Worm (Caenorhabditis elegans): ENCODE data around the gene F40G9.14.

F40G9.14 gene

DNA sequence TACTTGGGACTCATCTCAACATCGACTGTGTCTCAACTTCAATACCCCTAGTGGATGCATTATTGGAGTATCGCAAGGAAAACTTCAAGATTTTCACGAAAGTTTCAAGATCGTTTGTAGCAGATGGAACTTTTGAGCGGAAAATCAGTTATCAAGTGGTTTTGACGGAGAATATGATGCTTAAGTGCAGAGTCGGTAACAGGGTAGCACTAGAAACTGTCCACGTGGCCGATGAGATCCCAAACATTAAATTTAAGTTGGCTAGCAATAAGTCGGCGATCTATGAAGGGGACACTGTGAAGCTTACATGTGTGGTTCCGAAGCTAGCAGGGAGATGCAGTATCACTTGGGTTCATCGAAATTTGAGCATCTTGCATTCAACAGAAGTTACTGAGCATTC lies 18.5 kb downstream of the F40G9.14 start:
- TF ChIP-seq F23B12.7 (tag; optimal IDR thresholded peaks at IDR 0.05; ENCODE audit: insufficient read depth) (no peak), lin-35 (GFP tag; optimal IDR thresholded peaks at IDR 0.05) (no peak), B0336.3 (GFP tag; IDR thresholded peaks at IDR 0.05) (no peak), B0035.1 (tag; optimal IDR thresholded peaks at IDR 0.05) (no peak), nfya-1 (tag; optimal IDR thresholded peaks at IDR 0.05; ENCODE audit: borderline replicate concordance, insufficient read depth) (no peak), K12H6.12 (tag; optimal IDR thresholded peaks at IDR 0.05) (no peak), madf-3 (GFP tag; IDR thresholded peaks at IDR 0.05) (0 out of 2 replicates have a peak, but pooled peaks have one; percentile 39)

DNA sequence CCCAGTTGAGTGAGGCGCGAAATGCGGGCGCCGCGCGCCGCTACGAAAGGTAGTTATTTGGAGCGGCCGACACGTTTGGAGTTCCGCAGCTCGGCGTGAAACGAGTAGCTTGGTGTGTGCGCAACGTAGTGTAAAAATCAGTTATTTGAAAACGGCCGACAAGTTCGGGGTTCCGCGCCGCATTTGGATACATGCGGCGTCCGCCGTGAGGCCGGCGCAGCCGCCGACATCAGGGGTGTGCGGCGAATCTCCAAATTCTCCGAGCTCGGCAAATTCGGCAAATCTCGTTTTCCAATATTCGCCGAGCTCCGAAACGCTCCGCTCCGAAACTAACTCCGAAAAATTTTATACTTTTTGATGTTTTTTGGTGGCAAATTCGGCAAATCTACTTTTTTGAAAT lies 19.6 kb downstream of the F40G9.14 start:
- TF ChIP-seq nfya-2 (GFP tag; IDR thresholded peaks at IDR 0.05) (0 out of 2 replicates have a peak, but pooled peaks have one; percentile 33), B0336.3 (GFP tag; IDR thresholded peaks at IDR 0.05) (no peak), lag-1 (GFP tag; IDR thresholded peaks at IDR 0.05) (no peak), ekl-4 (GFP tag; IDR thresholded peaks at IDR 0.05) (no peak), rec-8 (tag; optimal IDR thresholded peaks at IDR 0.05) (no peak), mes-4 (tag; optimal IDR thresholded peaks at IDR 0.05) (no peak), sdz-38 (tag; optimal IDR thresholded peaks at IDR 0.05) (no peak), rcor-1 (GFP tag; IDR thresholded peaks at IDR 0.05) (no peak), nhr-179 (tag; optimal IDR thresholded peaks at IDR 0.05) (no peak), ztf-26 (tag; optimal IDR thresholded peaks at IDR 0.05) (no peak), ceh-40 (GFP tag; IDR thresholded peaks at IDR 0.05) (no peak), zfh-2 (GFP tag; conservative IDR thresholded peaks at IDR 0.05) (peak; percentile 60; the same call in 1 of the 2 replicates), F49E8.2 (tag; optimal IDR thresholded peaks at IDR 0.05; ENCODE audit: insufficient read depth) (no peak), xnd-1 (tag; optimal IDR thresholded peaks at IDR 0.05) (no peak), attf-5 (GFP tag; optimal IDR thresholded peaks at IDR 0.05) (no peak), egrh-3 (GFP tag; IDR thresholded peaks at IDR 0.05) (peak; percentile 34; the same call in 1 of the 2 replicates), rpc-1 (optimal IDR thresholded peaks at IDR 0.05) (no peak), rpc-1 (tag; optimal IDR thresholded peaks at IDR 0.05) (no peak), D2030.7 (GFP tag; IDR thresholded peaks at IDR 0.05) (no peak), lin-40 (tag; optimal IDR thresholded peaks at IDR 0.05) (no peak), B0261.1 (tag; optimal IDR thresholded peaks at IDR 0.05) (no peak), ztf-3 (GFP tag; optimal IDR thresholded peaks at IDR 0.05) (no peak), bed-2 (GFP tag; IDR thresholded peaks at IDR 0.05) (no peak), B0019.2 (GFP tag; conservative IDR thresholded peaks at IDR 0.05) (no peak), attf-6 (GFP tag; IDR thresholded peaks at IDR 0.05) (no peak)

- TF ChIP-seq cebp-2 (GFP tag; IDR thresholded peaks at IDR 0.05) (no peak), F39B2.1 (GFP tag; IDR thresholded peaks at IDR 0.05) (no peak), ets-4 (GFP tag; optimal IDR thresholded peaks at IDR 0.05) (no peak), egl-44 (GFP tag; IDR thresholded peaks at IDR 0.05) (no peak), lin-26 (GFP tag; IDR thresholded peaks at IDR 0.05) (no peak), F23B12.7 (tag; optimal IDR thresholded peaks at IDR 0.05; ENCODE audit: insufficient read depth) (no peak), snpc-1.1 (tag; optimal IDR thresholded peaks at IDR 0.05; ENCODE audit: insufficient read depth) (no peak), sdz-38 (tag; optimal IDR thresholded peaks at IDR 0.05) (no peak), repo-1 (tag; optimal IDR thresholded peaks at IDR 0.05) (no peak), Y53G8AR.9 (GFP tag; conservative IDR thresholded peaks at IDR 0.05) (no peak), nfya-1 (tag; optimal IDR thresholded peaks at IDR 0.05; ENCODE audit: borderline replicate concordance, insufficient read depth) (no peak), hrde-1 (tag; optimal IDR thresholded peaks at IDR 0.05; ENCODE audit: borderline replicate concordance) (no peak), dpl-1 (GFP tag; optimal IDR thresholded peaks at IDR 0.05) (no peak), D2030.7 (GFP tag; IDR thresholded peaks at IDR 0.05) (no peak), ceh-100 (GFP tag; IDR thresholded peaks at IDR 0.05) (no peak), ceh-58 (GFP tag; IDR thresholded peaks at IDR 0.05) (no peak), unc-130 (GFP tag; optimal IDR thresholded peaks at IDR 0.05) (no peak)
These were observed 21.0 kb downstream of the F40G9.14 start, which contains the start of the genes zig-13 and ver-1 for ce11 chrIII:156645-157044. Gene zig-13 (minus strand): TSS chrIII:156745. Gene ver-1 (plus strand): TSS chrIII:156824.

Data from whole organism, young adult.